Worm (Caenorhabditis elegans) whole organism, midembryonic: Measurements from ENCODE around the gene ZK809.9.

Experiments
- T22C8.4 ChIP-seq: fragments of 200-800 bp; sonication (Bioruptor generic); IDR thresholded peaks from 2 replicates; pipeline ENCODE4 v1.3.6; 2022; ENCODE audit warnings: missing genetic modification characterization, missing compliant biosample characterization
- cog-1 ChIP-seq: sonication (generic microtip); optimal IDR thresholded peaks from 2 replicates; lab custom pipeline; 2016; ENCODE audit warnings: missing genetic modification characterization, missing compliant biosample characterization
- flt-1 ChIP-seq: fragments of 200-800 bp; sonication (Bioruptor generic); IDR thresholded peaks from 2 replicates; pipeline ENCODE4 v1.3.6; 2022; ENCODE audit warnings: missing genetic modification characterization, missing compliant biosample characterization
- klf-2 ChIP-seq: fragments of 200-800 bp; sonication (Bioruptor generic); conservative IDR thresholded peaks from 2 replicates; pipeline ENCODE4 v1.3.6; 2022; ENCODE audit warnings: missing genetic modification reagents, missing genetic modification characterization, missing compliant biosample characterization
- med-1 ChIP-seq: sonication (generic microtip); optimal IDR thresholded peaks from 2 replicates; lab custom pipeline; 2017; ENCODE audit warnings: missing genetic modification characterization, mild to moderate bottlenecking, missing compliant biosample characterization, antibody characterized with exemption, missing genetic modification reagents; ENCODE audit not compliant: insufficient read depth
- ref-1 ChIP-seq: fragments of 200-800 bp; sonication (Bioruptor generic); conservative IDR thresholded peaks from 2 replicates; pipeline ENCODE4 v1.3.6; 2022; ENCODE audit warnings: missing genetic modification reagents, missing genetic modification characterization, missing compliant biosample characterization
- tab-1 ChIP-seq: fragments of 200-800 bp; sonication (Bioruptor generic); IDR thresholded peaks from 2 replicates; pipeline ENCODE4 v1.3.6; 2022; ENCODE audit warnings: missing genetic modification characterization, missing compliant biosample characterization
- ztf-23 ChIP-seq: fragments of 200-800 bp; sonication (Bioruptor generic); IDR thresholded peaks from 2 replicates; pipeline ENCODE4 v1.3.6; 2022; ENCODE audit warnings: missing genetic modification reagents, missing genetic modification characterization, missing compliant biosample characterization
- ztf-29 ChIP-seq: fragments of 200-800 bp; sonication (Bioruptor generic); IDR thresholded peaks from 2 replicates; pipeline ENCODE4 v1.3.6; 2022; ENCODE audit warnings: missing genetic modification reagents, missing genetic modification characterization, missing compliant biosample characterization

The ZK809.9 gene

DNA sequence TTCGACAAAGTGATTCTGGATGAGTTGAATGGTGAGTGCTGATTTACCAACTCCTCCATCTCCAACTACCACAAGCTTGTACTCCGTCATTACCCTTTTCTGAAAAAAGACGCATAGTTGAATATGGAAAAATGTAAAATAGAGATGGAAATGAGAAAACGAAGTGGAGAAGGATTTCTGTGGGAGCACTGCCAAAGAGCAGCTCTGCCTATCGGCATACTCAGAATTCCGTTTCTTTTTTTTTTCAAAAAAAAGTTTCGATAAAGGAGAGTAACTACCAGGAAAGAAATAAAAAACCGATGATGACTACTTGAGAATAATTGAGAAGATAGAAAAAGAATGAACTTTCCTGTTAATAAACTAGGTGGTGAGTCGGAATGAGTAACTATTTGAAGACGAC is 25.9 kb downstream of the ZK809.9 start, which contains the start of gene let-60:
Gene let-60, minus strand, starts transcription at position 101 of the 400 bp plus-strand sequence.
- TF ChIP-seq ref-1 (GFP tag; lab: Robert Waterston, UW) (no peak), T22C8.4 (GFP tag; lab: Robert Waterston, UW) (no peak), klf-2 (GFP tag; lab: Robert Waterston, UW) (no peak), ztf-23 (GFP tag; lab: Robert Waterston, UW) (no peak), med-1 (GFP tag; lab: Kevin White, UChicago) (no peak), tab-1 (GFP tag; lab: Robert Waterston, UW) (no peak), flt-1 (GFP tag; lab: Robert Waterston, UW) (no peak), cog-1 (no peak), ztf-29 (no peak)

DNA sequence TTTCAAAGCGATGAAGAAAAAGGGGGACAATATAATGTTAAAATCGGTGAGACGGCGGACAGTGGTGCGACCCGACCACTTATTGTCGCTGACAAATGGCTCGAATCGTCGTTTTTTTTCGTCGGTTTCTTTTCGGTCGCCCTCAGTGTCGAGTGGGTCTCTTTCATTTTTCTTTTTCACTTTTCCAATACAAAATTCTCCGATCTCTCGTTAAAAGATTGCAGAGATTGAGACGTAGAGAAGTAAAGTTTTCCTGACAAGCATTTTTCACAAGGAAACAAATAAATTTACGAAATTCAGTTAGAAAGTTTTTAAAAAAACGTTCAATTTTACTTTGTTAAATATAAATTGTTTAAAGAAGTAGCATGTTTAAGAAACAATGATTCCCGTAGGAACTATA is 26.4 kb downstream of the ZK809.9 start:
- no peak for TF ChIP-seq flt-1 (GFP tag; lab: Robert Waterston, UW)
- TF ChIP-seq T22C8.4 (GFP tag; lab: Robert Waterston, UW), result no peak

DNA sequence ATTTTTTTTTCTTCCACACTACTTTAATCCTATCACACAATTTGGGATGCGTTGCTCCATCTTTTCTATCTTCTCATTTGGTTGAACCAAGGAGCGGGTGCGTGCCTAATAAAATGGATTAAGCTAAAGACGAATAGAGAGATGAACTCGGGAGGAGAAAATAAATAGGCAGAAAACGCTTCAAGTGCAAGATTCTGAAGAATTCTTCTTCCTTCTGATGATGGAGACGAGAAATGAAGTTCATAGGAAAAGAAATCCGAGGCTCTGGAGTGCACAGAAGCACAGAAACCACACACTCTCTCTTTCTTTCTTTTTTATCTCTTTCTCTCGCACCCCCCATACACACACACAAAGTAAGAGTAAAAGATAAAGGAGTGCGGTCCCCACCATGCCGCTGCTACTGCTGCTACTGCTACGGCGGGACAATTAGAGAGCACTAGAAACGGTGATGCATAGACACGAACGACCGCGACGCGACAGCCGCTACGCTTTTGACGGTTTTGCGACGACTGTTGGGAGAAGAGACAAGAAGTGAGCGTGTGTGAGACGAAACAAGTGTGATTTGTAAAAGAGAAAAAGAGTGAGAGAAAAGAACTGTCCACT is 27.1 kb downstream of the ZK809.9 start:
- peak; percentile 52 for TF ChIP-seq cog-1
- 0 out of 2 replicates have a peak, but pooled peaks have one; percentile 66 for TF ChIP-seq flt-1 (GFP tag; lab: Robert Waterston, UW)
- no peak for TF ChIP-seq ref-1 (GFP tag; lab: Robert Waterston, UW)
- TF ChIP-seq ztf-23 (GFP tag; lab: Robert Waterston, UW), result 0 out of 2 replicates have a peak, but pooled peaks have one; percentile 14
- TF ChIP-seq med-1 (GFP tag; lab: Kevin White, UChicago), result no peak
- peak; percentile 10; the same call in 1 of the 2 replicates for TF ChIP-seq ztf-29

DNA sequence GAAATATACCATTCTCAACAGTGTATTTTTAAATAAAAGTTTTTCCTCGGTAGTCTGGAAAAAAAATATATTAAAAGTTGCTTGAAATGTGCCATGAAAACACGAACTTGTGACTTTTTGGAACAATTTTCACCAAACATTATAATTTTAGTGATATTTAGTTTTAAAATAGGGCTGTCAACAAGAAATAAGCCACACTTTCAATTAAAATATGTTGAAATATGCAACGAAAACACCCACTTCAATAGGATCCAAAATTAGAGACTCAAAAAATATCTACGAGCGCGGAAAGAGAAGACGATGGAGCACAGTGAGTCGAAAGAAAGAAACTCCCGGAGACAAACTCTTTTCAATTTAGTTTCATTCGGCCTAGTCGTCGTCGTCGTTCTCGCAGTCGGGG is 28.4 kb downstream of the ZK809.9 start, which contains the start of gene ZK792.12:
Gene ZK792.12, plus strand, starts transcription at position 301 of the 400 bp plus-strand sequence.
- TF ChIP-seq ztf-29, result no peak
- no peak for TF ChIP-seq cog-1
- no peak for TF ChIP-seq tab-1 (GFP tag; lab: Robert Waterston, UW)
- no peak for TF ChIP-seq flt-1 (GFP tag; lab: Robert Waterston, UW)
- no peak for TF ChIP-seq klf-2 (GFP tag; lab: Robert Waterston, UW)
- no peak for TF ChIP-seq ztf-23 (GFP tag; lab: Robert Waterston, UW)
- TF ChIP-seq T22C8.4 (GFP tag; lab: Robert Waterston, UW), result no peak
- no peak for TF ChIP-seq ref-1 (GFP tag; lab: Robert Waterston, UW)

DNA sequence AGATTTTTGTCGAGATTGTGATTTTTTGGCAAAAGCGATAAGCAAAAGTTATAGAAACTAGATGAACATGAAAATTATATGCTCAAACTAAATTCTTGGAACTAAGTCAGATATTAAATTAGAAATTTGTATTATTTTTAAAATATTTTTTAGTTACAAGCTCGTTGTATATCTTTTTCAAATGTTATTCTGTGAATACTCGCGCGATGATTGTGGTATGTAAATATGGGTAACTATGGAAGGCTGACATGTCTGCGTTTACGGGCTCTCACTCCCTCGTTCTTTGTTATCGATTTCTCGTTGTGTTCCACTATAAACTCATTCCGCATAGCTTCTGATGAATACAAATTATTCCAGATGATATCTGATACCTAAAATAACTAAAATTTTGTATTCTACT is 29.0 kb downstream of the ZK809.9 start, which contains the start of gene ZK792.7:
Gene ZK792.7, plus strand, starts transcription at position 301 of the 400 bp plus-strand sequence.
- no peak for TF ChIP-seq cog-1
- TF ChIP-seq ref-1 (GFP tag; lab: Robert Waterston, UW), result no peak
- TF ChIP-seq ztf-29, result no peak
- no peak for TF ChIP-seq T22C8.4 (GFP tag; lab: Robert Waterston, UW)
- no peak for TF ChIP-seq ztf-23 (GFP tag; lab: Robert Waterston, UW)
- no peak for TF ChIP-seq flt-1 (GFP tag; lab: Robert Waterston, UW)
- TF ChIP-seq med-1 (GFP tag; lab: Kevin White, UChicago), result no peak
- TF ChIP-seq klf-2 (GFP tag; lab: Robert Waterston, UW), result no peak
- no peak for TF ChIP-seq tab-1 (GFP tag; lab: Robert Waterston, UW)

DNA sequence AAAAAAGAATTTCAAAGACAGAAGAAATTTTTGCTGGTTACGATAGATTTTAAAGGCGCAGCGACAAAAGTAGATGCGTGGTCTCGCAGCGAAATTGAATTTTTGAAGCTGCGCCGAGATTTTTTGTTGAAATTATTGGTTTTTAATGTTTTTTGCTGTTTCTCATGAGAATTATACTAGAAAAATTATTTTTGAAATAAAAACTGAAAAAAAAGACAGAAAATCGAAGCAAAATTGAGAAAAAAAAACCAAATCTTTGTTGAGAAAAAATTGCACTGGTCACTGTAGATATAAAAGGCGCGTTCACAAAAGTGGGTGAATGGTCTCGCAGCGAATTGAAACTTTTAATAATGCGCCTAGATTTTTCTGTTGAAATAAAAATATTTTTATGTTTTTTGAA is 30.5 kb downstream of the ZK809.9 start:
- TF ChIP-seq tab-1 (GFP tag; lab: Robert Waterston, UW) (no peak), cog-1 (no peak), ztf-23 (GFP tag; lab: Robert Waterston, UW) (no peak), klf-2 (GFP tag; lab: Robert Waterston, UW) (no peak), ztf-29 (no peak), med-1 (GFP tag; lab: Kevin White, UChicago) (no peak), T22C8.4 (GFP tag; lab: Robert Waterston, UW) (no peak), flt-1 (GFP tag; lab: Robert Waterston, UW) (no peak), ref-1 (GFP tag; lab: Robert Waterston, UW) (no peak)

DNA sequence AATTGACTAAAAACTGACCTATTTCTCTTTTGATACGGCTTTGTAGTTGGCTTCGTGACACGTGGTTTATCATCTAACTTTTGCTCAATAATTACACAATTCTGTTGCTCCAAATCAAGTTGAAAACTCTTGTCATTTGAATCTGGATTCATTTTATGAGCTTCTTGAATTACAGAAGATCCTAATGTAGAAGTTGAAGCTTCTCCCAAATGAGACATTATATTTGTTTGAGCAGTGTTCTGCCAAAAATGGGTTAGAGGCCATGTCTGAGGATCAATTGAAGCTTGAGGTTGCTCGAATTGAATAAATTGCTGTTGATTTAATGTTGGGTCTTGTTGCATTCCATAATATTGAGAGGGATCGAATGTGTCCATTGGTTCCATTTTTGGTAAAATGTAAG is 32.4 kb downstream of the ZK809.9 start:
- no peak for TF ChIP-seq T22C8.4 (GFP tag; lab: Robert Waterston, UW)
- TF ChIP-seq cog-1, result no peak
- TF ChIP-seq ref-1 (GFP tag; lab: Robert Waterston, UW), result no peak
- no peak for TF ChIP-seq ztf-29
- TF ChIP-seq klf-2 (GFP tag; lab: Robert Waterston, UW), result no peak
- no peak for TF ChIP-seq flt-1 (GFP tag; lab: Robert Waterston, UW)
- no peak for TF ChIP-seq ztf-23 (GFP tag; lab: Robert Waterston, UW)
- no peak for TF ChIP-seq med-1 (GFP tag; lab: Kevin White, UChicago)
- TF ChIP-seq tab-1 (GFP tag; lab: Robert Waterston, UW), result no peak

DNA sequence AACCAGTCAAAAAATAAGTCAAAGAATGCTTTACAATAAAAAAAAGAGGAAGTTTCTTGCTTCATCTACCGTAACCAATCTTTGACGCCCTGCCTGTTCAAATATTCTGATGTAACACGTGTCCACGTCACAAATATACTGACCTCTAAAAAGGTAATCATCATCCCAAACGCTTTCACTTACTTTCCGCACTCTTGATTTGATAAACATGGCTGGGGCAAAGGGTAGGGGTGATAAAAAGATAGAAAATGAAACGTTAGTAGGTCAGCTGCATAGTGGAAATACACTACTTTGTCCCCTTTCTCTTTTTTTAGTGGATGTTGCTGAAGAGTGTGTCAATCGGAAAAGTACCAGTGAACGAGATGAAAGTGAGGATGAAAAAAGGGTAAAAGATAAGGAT is 35.0 kb downstream of the ZK809.9 start:
- TF ChIP-seq T22C8.4 (GFP tag; lab: Robert Waterston, UW) (no peak), med-1 (GFP tag; lab: Kevin White, UChicago) (no peak)

DNA sequence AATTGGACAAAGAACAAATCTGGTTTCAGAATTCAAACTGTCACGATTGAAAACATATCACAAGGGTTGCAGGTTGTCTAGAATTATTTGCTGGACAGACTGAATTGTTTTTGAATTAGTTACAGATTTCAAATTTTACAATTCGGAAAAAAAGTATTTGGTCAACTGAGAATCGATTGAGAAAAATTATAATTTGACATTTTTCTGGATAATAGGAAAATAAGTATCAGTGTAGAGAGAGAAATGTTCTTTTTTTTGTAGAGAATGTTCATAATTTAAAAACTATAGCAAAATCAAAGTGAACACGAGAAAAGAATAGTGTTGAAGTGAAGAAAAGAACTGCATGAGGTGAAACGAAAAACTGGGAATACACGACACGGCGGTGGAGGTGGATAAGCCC is 35.6 kb downstream of the ZK809.9 start, which contains the start of gene dpy-20:
Gene dpy-20, minus strand, starts transcription at position 101 of the 400 bp plus-strand sequence.
- TF ChIP-seq med-1 (GFP tag; lab: Kevin White, UChicago), result no peak
- no peak for TF ChIP-seq ztf-23 (GFP tag; lab: Robert Waterston, UW)
- TF ChIP-seq klf-2 (GFP tag; lab: Robert Waterston, UW), result no peak
- no peak for TF ChIP-seq tab-1 (GFP tag; lab: Robert Waterston, UW)
- TF ChIP-seq ztf-29, result no peak
- TF ChIP-seq flt-1 (GFP tag; lab: Robert Waterston, UW), result no peak
- no peak for TF ChIP-seq cog-1
- TF ChIP-seq ref-1 (GFP tag; lab: Robert Waterston, UW), result no peak
- TF ChIP-seq T22C8.4 (GFP tag; lab: Robert Waterston, UW), result no peak
